Fruit fly (Drosophila melanogaster) whole organism: ENCODE results near the gene tko.

Experiments used
- CG8478 ChIP-seq: fragments of >200 bp; optimal IDR thresholded peaks from 2 replicates; lab custom pipeline; 2018; ENCODE audit warnings: inconsistent platforms
- Dll ChIP-seq: fragments of >200 bp; optimal IDR thresholded peaks from 2 replicates; lab custom pipeline; 2017
- EcR ChIP-seq, 2 experiments: fragments of >200 bp; optimal IDR thresholded peaks; 2 replicates each; lab custom pipeline; 2017; ENCODE audit warnings: missing biosample characterization in 2 of 2, missing genetic modification characterization in 2 of 2, missing genetic modification reagents in 2 of 2
- pan ChIP-seq: fragments of >200 bp; optimal IDR thresholded peaks from 2 replicates; lab custom pipeline; 2017
- psq ChIP-seq: fragments of >200 bp; optimal IDR thresholded peaks from 2 replicates; lab custom pipeline; 2017
- usp ChIP-seq: fragments of >200 bp; optimal IDR thresholded peaks from 2 replicates; lab custom pipeline; 2017; ENCODE audit warnings: missing biosample characterization, missing genetic modification characterization, mixed read lengths

Gene tko

DNA sequence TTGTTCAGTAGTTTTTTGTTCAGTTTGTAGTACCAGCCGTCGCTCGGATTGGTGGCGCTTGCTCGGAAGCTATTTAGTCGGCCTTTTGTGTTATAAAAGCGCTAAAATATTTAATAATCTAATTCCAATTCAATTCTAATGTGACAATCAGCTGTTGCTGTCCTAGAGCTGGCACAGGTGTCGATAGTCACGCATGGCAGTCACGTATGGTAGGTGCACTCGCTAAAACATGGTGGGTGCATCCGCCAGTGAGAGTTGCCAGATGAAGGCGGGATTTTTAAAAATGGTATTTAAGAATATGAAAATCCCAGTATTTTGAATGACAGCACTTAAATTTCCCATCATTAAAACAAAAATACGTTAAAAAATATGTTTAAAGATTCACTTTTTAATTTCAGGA is at the start of gene tko:
tko (minus strand) TSS at position 179 of the 400 bp plus-strand sequence.
- no peak for TF ChIP-seq CG8478 (lab: Kevin White, UChicago)
- TF ChIP-seq EcR (GFP tag; optimal IDR thresholded peaks at IDR 0.05; lab: Kevin White, UChicago): no peak
- no peak for TF ChIP-seq pan (lab: Kevin White, UChicago)
- no peak for TF ChIP-seq Dll
- no peak for TF ChIP-seq psq
- TF ChIP-seq usp: no peak

DNA sequence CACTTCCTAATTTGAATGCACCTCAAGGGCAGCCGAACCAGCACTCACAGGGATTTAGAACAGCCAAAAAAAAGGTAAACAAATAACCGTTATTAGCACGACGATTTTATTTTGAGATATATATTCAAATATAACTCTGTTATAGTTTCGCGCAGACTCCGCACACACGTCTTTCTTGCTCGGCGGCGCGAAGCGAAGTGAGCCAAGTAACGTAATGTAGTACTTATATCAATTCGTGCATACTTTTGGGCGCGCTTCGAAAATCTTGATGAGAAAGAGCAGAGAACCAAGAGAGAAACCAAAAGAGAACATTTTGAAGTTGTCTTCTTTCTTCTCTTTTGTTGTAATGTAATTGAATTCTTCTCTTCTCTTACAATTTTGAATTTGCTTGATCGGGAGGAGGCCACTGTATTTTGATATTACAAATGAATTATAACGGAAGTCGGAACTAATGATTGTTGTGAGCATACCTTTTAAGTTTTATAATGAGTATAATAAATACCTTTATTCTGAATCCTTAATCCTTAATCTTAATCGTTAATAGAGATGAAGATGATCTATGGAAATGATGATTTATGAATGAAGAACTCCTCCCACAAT is 26.2 kb upstream of the tko start, which contains the start of gene boi:
boi (minus strand) TSS at position 201 of the 600 bp plus-strand sequence.
- TF ChIP-seq EcR (GFP tag; optimal IDR thresholded peaks at IDR 0.05; lab: Kevin White, UChicago): no peak
- TF ChIP-seq usp: no peak

DNA sequence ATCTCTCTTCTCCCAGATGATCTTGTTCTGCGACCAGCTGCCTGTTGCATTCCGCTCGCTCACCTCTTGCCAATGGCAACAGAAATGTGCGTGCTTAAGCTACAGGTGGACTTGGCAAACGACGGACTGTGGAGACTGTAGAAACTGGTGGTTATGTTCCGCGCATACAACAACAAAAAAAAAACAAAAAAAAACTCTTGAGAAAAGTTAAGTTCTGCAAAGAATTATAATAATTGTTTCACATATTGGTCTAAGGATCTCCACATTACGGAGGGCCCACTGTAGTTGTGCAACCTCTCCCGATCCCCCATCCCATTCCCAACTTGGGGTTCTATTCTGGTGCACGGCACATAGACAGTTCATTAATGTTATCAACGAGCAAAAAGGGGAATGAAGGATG is 24.8 kb upstream of the tko start:
- TF ChIP-seq CG8478 (lab: Kevin White, UChicago) (no peak), EcR (GFP tag; optimal IDR thresholded peaks at IDR 0.05; lab: Kevin White, UChicago) (no peak), Dll (no peak), psq (no peak), usp (no peak), pan (lab: Kevin White, UChicago) (no peak)

DNA sequence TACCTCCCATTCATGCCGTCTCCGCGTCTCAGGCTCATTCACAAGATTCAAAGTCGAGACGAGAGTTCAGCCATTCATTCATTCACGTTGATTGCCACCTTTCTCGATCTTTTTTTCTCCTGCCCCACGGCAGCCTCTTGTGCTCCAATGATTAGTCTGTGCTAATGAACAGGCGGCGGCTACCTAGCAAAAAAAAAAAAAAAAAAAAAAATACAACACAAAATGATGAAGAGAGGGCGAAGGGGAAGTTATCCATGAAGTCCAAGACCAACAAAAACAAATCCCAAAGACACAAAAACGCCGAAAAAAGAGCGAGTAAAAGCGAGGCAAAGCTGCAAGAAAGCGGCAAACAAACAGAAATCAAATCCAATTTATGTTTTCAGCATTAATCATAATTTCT is 23.1 kb upstream of the tko start:
- no peak for TF ChIP-seq psq
- TF ChIP-seq pan (lab: Kevin White, UChicago): no peak
- TF ChIP-seq usp: no peak
- no peak for TF ChIP-seq EcR (GFP tag; optimal IDR thresholded peaks at IDR 0.05; lab: Kevin White, UChicago)
- TF ChIP-seq Dll: no peak
- TF ChIP-seq CG8478 (lab: Kevin White, UChicago): no peak

DNA sequence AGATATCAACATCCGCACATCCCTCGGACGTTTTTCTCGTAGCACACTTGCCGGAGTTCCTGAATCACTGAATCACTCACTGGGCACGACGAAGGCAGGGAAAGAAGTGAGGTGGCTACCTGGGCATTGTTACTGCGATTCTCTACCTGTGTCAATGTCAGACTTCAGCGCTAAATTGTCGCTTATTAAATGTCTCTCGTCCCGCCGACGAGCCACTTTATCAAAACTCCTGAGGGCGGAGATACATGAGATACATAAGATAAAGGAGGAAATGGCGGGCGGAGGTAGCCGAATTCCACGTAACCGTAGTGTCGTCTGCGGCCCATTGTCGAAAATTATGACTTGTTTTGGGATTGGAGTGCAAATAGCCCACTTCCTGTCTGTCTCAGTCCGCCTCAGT is 21.9 kb upstream of the tko start:
- TF ChIP-seq usp (no peak), EcR (GFP tag; optimal IDR thresholded peaks at IDR 0.05; lab: Kevin White, UChicago) (no peak), pan (lab: Kevin White, UChicago) (no peak), Dll (no peak), psq (no peak), CG8478 (lab: Kevin White, UChicago) (no peak)

DNA sequence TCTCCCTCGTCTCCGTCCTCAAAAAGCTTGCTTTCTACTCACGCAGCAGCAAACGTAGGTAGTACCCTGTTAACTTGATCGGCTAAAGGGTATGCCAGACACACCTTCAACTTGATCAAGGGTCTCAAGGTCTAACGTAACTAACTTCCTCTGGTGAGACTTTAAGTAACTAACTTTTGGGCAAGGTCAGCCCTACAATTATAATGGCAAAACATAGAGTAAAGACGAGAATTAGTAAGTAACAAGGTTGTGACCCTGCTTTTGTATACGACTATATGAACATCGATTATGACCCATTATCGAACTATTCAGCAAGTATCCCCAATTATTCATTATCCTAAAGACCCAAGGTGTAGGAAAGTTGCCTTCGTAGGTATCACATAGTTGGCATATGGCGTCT is 20.4 kb upstream of the tko start:
- TF ChIP-seq pan (lab: Kevin White, UChicago) (no peak), EcR (GFP tag; optimal IDR thresholded peaks at IDR 0.05; lab: Kevin White, UChicago) (no peak), CG8478 (lab: Kevin White, UChicago) (no peak), usp (no peak), psq (no peak), Dll (no peak)

DNA sequence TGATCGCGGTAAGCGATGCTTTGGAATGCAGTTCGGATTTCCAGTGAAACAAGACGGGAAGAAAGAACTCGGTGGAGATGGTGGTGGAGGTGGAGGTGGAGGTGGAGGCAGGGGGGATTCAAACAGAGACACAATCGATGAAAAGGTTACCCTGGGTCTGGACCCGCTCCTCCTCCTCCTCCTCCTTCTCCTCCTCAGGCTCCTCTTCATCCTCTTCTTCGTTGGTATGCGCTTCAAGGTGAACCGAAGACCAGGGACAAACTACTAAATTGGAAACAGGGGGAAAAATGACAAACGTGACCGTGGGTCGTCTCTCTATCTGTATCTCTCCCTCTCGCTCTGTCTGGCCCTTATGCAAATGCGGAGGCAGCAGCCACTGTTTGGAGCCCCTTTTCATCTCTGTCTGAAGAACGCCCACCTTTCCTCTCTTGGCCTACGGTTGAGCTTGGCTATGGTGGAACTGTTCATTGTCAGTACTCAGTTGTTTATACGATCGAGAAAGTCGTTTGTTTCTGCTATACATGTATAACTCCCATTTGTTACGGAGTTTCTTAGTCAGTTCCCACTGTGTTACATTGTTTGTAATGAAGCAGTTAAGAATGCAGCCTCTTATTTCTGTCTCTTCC is 19.3 kb upstream of the tko start:
- TF ChIP-seq CG8478 (lab: Kevin White, UChicago): no peak
- TF ChIP-seq psq: no peak
- no peak for TF ChIP-seq EcR (GFP tag; optimal IDR thresholded peaks at IDR 0.05; lab: Kevin White, UChicago)
- TF ChIP-seq usp: no peak
- no peak for TF ChIP-seq pan (lab: Kevin White, UChicago)
- TF ChIP-seq Dll: no peak

DNA sequence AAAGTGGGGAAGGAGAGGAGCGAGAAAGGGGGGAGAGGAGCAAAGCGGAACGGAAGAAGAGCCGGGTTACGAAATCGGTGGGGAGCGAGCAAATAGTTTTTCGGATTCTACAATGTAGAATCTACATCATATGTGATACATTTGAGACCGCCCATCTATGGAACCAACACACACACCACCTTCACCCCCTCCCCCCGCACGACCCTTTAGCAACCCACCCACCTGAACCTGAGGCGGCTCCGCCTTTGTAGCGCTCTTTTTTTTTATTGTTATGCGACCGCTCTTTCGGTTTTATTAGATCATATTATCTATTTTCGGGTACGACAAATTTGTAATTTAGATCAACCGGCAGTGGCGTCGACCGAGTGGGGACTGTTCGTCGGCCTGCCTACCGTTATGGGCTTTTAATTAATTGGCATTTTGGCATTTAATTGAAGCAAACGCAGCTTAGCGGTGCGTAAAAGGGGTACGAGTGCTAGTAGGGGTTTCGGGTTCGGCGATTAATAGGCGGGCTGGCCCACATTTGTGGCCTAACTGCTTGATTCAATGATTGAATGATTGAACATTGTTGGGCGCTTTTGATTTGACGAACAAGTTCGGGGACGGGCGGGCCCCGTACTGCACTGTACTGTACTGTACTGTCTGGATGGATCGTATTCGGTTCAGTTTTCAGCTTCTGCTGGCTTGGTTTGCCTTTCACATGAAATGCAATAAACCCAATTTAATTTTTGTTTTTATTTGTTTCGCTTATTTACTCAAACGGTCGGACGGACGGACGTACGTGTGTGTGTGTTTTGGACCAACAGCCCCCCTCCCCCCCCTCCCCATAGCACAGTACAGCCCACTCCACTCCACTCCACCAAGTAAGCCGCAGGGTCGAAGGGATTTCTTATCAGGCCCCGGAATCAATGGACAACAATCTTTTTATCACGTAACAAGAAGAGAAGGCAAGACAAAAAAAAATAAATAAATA is 17.9 kb upstream of the tko start:
- no peak for TF ChIP-seq usp
- no peak for TF ChIP-seq pan (lab: Kevin White, UChicago)
- no peak for TF ChIP-seq EcR (GFP tag; optimal IDR thresholded peaks at IDR 0.05; lab: Kevin White, UChicago)
- no peak for TF ChIP-seq Dll
- no peak for TF ChIP-seq psq
- TF ChIP-seq CG8478 (lab: Kevin White, UChicago): no peak

DNA sequence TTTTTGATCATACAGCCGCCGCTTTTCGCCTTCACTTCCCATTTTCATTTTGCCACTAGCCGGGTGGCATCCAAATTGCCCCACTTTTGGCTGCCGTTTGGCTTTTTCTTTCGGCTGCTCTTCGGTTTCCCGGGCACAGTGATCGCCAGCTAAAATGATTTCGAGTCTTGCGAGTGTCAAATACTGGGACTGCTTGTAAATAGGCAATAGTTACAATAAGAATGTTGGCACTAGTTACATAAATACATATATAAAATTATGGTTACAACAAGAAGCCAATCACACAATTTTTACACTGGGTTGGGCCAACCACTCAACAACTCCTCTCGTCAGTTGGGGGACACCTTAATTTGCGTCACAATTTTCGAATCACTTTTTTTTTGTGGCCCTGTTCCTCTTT is 16.1 kb upstream of the tko start:
- no peak for TF ChIP-seq Dll

DNA sequence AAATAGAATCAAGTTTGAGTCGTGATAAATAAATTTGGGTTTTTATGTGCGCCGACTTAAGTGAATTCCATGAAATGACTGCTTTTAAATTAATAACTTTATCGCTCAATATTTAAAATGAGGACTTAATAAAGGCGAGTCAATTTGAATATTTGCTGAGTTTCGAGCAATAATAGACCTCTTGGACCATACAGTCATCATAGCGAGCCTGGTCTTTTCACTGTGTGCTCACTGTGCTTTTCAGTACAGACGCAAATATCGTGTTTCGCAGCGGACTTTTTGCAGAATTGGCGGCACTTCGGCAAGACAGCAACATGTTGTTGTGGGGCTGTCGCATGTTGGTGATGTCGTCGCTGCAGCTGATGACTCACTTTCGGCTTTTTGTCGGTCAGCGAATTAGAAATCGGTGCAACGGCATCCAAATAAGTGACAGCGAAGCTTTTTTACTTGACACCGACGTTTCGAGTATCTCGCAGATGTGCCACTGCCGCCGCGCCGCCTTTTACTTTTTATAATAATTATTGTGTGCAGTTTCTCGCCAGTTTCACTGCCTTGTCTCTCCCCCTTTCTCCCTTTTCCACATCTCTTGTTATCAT is 14.2 kb upstream of the tko start:
- TF ChIP-seq psq (no peak), EcR (GFP tag; optimal IDR thresholded peaks at IDR 0.05; lab: Kevin White, UChicago) (no peak), CG8478 (lab: Kevin White, UChicago) (no peak), usp (no peak), pan (lab: Kevin White, UChicago) (no peak), Dll (no peak)

DNA sequence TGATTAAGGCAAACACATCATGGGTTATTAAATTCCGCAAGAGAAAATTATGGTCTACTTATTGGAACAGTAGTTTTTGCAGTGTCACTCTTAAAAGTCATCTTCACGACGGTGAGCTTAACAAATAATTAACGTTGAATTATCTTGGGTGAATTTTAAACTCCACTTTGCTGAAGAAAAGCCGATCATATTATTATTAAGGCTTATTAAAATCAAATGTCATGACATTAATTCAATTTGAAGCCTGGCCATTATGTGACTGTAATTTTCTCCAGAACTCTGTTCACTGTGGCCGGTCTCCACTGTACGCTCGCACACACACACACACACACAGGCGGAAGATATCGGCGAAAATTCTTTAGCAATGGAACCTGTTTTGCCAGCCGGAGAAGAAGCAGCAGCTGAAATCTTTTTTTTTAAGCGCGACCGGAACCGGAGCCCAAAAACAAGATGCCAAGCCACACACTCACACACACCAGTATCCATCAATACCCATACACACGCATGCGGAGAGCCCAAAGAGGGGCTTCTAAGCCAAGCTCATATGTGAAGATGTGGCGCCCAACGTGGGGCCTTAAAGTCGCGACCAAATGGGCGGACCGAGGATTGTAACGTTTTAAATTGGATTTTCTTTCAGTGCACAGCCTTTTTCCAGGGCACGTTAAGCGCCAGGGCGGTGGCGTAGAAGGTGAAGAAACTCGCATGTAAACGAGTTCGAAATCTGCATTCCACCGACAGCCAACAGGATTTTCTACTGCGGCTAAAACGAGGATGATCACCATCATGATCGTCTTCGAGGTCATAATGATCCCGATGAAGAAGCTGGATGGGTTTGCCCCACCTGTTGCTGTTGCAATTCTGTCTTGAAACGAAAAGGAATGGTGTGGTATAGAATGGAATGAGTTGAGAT is 11.8 kb upstream of the tko start:
- peak in 1 of 2 experiments; percentile 58 for TF ChIP-seq EcR (GFP tag; optimal IDR thresholded peaks at IDR 0.05; lab: Kevin White, UChicago)
- TF ChIP-seq Dll: no peak

DNA sequence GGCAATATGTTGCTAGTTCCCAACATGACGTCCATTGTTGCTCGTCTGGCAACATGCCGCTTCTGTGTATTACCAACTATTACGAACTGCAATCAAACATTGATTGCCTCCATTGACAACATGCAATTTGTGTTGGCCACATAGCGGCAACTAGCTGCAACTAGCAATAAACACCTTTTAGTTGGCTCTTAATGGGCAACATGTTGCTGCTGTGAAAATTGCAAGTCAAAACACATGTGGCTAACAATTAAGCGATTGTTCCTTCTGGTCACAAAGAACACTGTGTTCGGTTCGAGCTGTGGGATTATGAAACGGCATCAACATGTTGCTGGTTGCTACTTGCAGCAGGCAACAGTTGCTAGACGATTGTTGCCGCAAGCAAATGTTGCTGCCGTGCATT is 10.0 kb upstream of the tko start:
- TF ChIP-seq usp (no peak), Dll (no peak), CG8478 (lab: Kevin White, UChicago) (no peak), psq (no peak), pan (lab: Kevin White, UChicago) (no peak), EcR (GFP tag; optimal IDR thresholded peaks at IDR 0.05; lab: Kevin White, UChicago) (no peak)
